Fruit fly (Drosophila melanogaster): ENCODE results near the gene Ama.

Gene Ama

DNA sequence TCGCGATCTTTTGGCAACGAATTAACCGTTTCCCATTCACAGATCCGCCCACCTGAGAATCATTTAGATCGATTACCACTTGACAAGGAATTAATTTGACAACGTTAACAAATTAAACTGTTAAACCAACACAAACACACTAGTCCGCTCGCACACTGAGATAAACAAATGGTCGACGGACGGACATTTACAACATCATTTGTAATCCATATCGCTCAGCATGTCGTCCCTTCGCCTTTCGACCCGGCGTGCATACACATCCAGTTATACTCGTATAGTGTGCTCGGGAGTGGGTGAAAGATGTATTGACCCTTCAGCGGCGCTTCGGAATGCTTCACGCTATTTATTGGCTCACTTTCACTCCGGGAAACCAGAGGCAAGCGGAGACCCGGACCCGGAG is 26.7 kb upstream of the Ama start (continued):
- TF ChIP-seq Trl (optimal IDR thresholded peaks at IDR 0.05) (no peak), Trl (GFP tag; optimal IDR thresholded peaks at IDR 0.05) (no peak), trem (tag; optimal IDR thresholded peaks at IDR 0.05) (no peak), nerfin-1 (tag; optimal IDR thresholded peaks at IDR 0.05) (peak; percentile 19), Jarid2 (GFP tag; optimal IDR thresholded peaks at IDR 0.05) (no peak), Hr39 (optimal IDR thresholded peaks at IDR 0.05) (no peak), CG8281 (tag; optimal IDR thresholded peaks at IDR 0.05) (no peak), Hr3 (GFP tag; optimal IDR thresholded peaks at IDR 0.05) (no peak), zfh1 (GFP tag; IDR thresholded peaks at IDR 0.05) (no peak), gt (GFP tag; IDR thresholded peaks at IDR 0.05) (no peak), HLH3B (GFP tag; IDR thresholded peaks at IDR 0.05) (no peak), ssp (GFP tag; IDR thresholded peaks at IDR 0.05) (no peak), H15 (GFP tag; IDR thresholded peaks at IDR 0.05) (no peak), cad (GFP tag; optimal IDR thresholded peaks at IDR 0.05) (peak; percentile 54), CG7928 (GFP tag; optimal IDR thresholded peaks at IDR 0.05) (no peak), CG3995 (GFP tag; optimal IDR thresholded peaks at IDR 0.05) (no peak), Camta (GFP tag; optimal IDR thresholded peaks at IDR 0.05) (no peak), Six4 (GFP tag; optimal IDR thresholded peaks at IDR 0.05) (no peak), CG17361 (GFP tag; IDR thresholded peaks at IDR 0.05) (no peak), CG6175 (GFP tag; IDR thresholded peaks at IDR 0.05) (no peak), chinmo (GFP tag; IDR thresholded peaks at IDR 0.05; ENCODE audit: partially characterized antibody) (no peak), D (optimal IDR thresholded peaks at IDR 0.05) (peak; percentile 23), D (GFP tag; optimal IDR thresholded peaks at IDR 0.05) (no peak), CG17912 (GFP tag; optimal IDR thresholded peaks at IDR 0.05) (no peak), ase (GFP tag; IDR thresholded peaks at IDR 0.05) (no peak), CG1832 (GFP tag; optimal IDR thresholded peaks at IDR 0.05) (no peak), Lpt (GFP tag; optimal IDR thresholded peaks at IDR 0.05) (no peak), HmgZ (tag; optimal IDR thresholded peaks at IDR 0.05) (no peak), sug (tag; optimal IDR thresholded peaks at IDR 0.05) (no peak), Dek (tag; optimal IDR thresholded peaks at IDR 0.05) (no peak), disco-r (GFP tag; optimal IDR thresholded peaks at IDR 0.05) (no peak), E2f1 (GFP tag; IDR thresholded peaks at IDR 0.05) (no peak), MTF-1 (GFP tag; optimal IDR thresholded peaks at IDR 0.05; ENCODE audit: borderline replicate concordance) (no peak), CG11398 (GFP tag; optimal IDR thresholded peaks at IDR 0.05) (no peak), Vsx1 (GFP tag; optimal IDR thresholded peaks at IDR 0.05) (no peak), CG32772 (GFP tag; IDR thresholded peaks at IDR 0.05) (no peak), CG4424 (GFP tag; optimal IDR thresholded peaks at IDR 0.05) (no peak), CG5953 (GFP tag; IDR thresholded peaks at IDR 0.05) (no peak), pnt (GFP tag; optimal IDR thresholded peaks at IDR 0.05) (no peak), Poxn (GFP tag; IDR thresholded peaks at IDR 0.05) (no peak), kah (GFP tag; optimal IDR thresholded peaks at IDR 0.05) (no peak), Meics (GFP tag; optimal IDR thresholded peaks at IDR 0.05) (no peak), phol (tag; optimal IDR thresholded peaks at IDR 0.05) (no peak)

dm6 chr3R:6741400-6741959 is 20.9 kb upstream of the Ama start:
- TF ChIP-seq twi (tag; optimal IDR thresholded peaks at IDR 0.05) (peak; percentile 22), mam (GFP tag; optimal IDR thresholded peaks at IDR 0.05) (no peak), slbo (GFP tag; IDR thresholded peaks at IDR 0.05) (0 out of 2 replicates have a peak, but pooled peaks have one; percentile 11), fu2 (GFP tag; optimal IDR thresholded peaks at IDR 0.05) (no peak), CG8765 (GFP tag; IDR thresholded peaks at IDR 0.05) (peak; percentile 79), lov (optimal IDR thresholded peaks at IDR 0.05) (no peak), lov (GFP tag; IDR thresholded peaks at IDR 0.05) (0 out of 3 replicates have a peak, but pooled peaks have one; percentile 68), grn (GFP tag; optimal IDR thresholded peaks at IDR 0.05) (no peak), CoRest (tag; optimal IDR thresholded peaks at IDR 0.05) (peak; percentile 7), CG14860 (GFP tag; IDR thresholded peaks at IDR 0.05; ENCODE audit: partially characterized antibody) (0 out of 3 replicates have a peak, but pooled peaks have one; percentile 27), CG6254 (GFP tag; optimal IDR thresholded peaks at IDR 0.05) (no peak), sens (GFP tag) (peak; percentile 41), dmrt11E (tag; optimal IDR thresholded peaks at IDR 0.05) (no peak)

Measured in whole organism, embryonic.